Worm (Caenorhabditis elegans) whole organism, L4 larva: Measurements from ENCODE around the gene nhr-19.

Experiments
- Y48G9A.11 ChIP-seq: fragments of 200-800 bp; sonication (Bioruptor generic); IDR thresholded peaks from 2 replicates; pipeline ENCODE4 v1.3.6; 2022; ENCODE audit warnings: missing genetic modification reagents, missing genetic modification characterization, missing compliant biosample characterization
- Y5F2A.4 ChIP-seq: fragments of 200-800 bp; sonication (Bioruptor generic); optimal IDR thresholded peaks from 2 replicates; lab custom pipeline; 2018; ENCODE audit warnings: mild to moderate bottlenecking, missing genetic modification characterization, missing compliant biosample characterization
- ZK546.5 ChIP-seq, 2 experiments: sonication (generic microtip); optimal IDR thresholded peaks; 2 replicates each; lab custom pipeline; 2017; ENCODE audit warnings: missing biosample characterization in 2 of 2, missing genetic modification characterization in 2 of 2
- aha-1 ChIP-seq: fragments of 150-350 bp; peaks from one replicate; lab custom pipeline; 2014; ENCODE audit warnings: missing biosample characterization, missing genetic modification characterization
- aly-2 ChIP-seq: sonication (generic microtip); optimal IDR thresholded peaks from 2 replicates; lab custom pipeline; 2018; ENCODE audit warnings: missing biosample characterization, missing genetic modification characterization
- ama-1 ChIP-seq: fragments of 150-350 bp; optimal IDR thresholded peaks from 2 replicates; lab custom pipeline; 2014; ENCODE audit warnings: inconsistent platforms, mixed read lengths
- arid-1 ChIP-seq: fragments of 200-800 bp; sonication (Bioruptor generic); conservative IDR thresholded peaks from 2 replicates; pipeline ENCODE4 v1.3.6; 2022; ENCODE audit warnings: missing genetic modification reagents, missing genetic modification characterization, missing compliant biosample characterization
- ceh-20 ChIP-seq: fragments of 200-800 bp; sonication (Bioruptor generic); IDR thresholded peaks from 2 replicates; pipeline ENCODE4 v1.3.6; 2022; ENCODE audit warnings: missing genetic modification reagents, missing genetic modification characterization, missing compliant biosample characterization
- ceh-32 ChIP-seq: sonication (generic microtip); optimal IDR thresholded peaks from 2 replicates; lab custom pipeline; 2016; ENCODE audit warnings: mild to moderate bottlenecking, missing genetic modification characterization, missing compliant biosample characterization; ENCODE audit not compliant: poor library complexity
- daf-12 ChIP-seq: fragments of 150-350 bp; optimal IDR thresholded peaks from 2 replicates; lab custom pipeline; 2014; ENCODE audit warnings: missing biosample characterization, missing genetic modification reagents, missing genetic modification characterization
- daf-16 ChIP-seq, 3 experiments: sonication (generic microtip); optimal IDR thresholded peaks; 2 replicates each; lab custom pipeline; 2016 to 2017; ENCODE audit warnings: missing genetic modification characterization in 3 of 3, missing genetic modification reagents in 3 of 3, mild to moderate bottlenecking in 2 of 3, missing compliant biosample characterization in 2 of 3, missing biosample characterization in 1 of 3, moderate library complexity in 1 of 3
- daf-19 ChIP-seq: fragments of 200-800 bp; sonication (Bioruptor generic); conservative IDR thresholded peaks from 2 replicates; pipeline ENCODE4 v1.3.6; 2022; ENCODE audit warnings: missing genetic modification characterization, missing compliant biosample characterization
- dve-1 ChIP-seq: sonication (generic microtip); optimal IDR thresholded peaks from 2 replicates; lab custom pipeline; 2017; ENCODE audit warnings: antibody characterized with exemption, mild to moderate bottlenecking, missing genetic modification characterization, missing compliant biosample characterization; ENCODE audit not compliant: insufficient read depth
- fos-1 ChIP-seq: fragments of 150-350 bp; optimal IDR thresholded peaks from 2 replicates; lab custom pipeline; 2014; ENCODE audit warnings: missing biosample characterization, missing genetic modification characterization
- hif-1 ChIP-seq, 2 experiments: sonication (generic microtip); optimal IDR thresholded peaks; 2 replicates each; lab custom pipeline; 2016 to 2017; ENCODE audit warnings: missing compliant biosample characterization in 2 of 2, missing genetic modification characterization in 2 of 2, missing genetic modification reagents in 2 of 2, missing genotype in 2 of 2, mild to moderate bottlenecking in 1 of 2
- lim-7 ChIP-seq: fragments of 200-800 bp; sonication (Bioruptor generic); IDR thresholded peaks from 2 replicates; pipeline ENCODE4 v1.3.6; 2022; ENCODE audit warnings: missing genetic modification characterization, missing compliant biosample characterization
- lin-15B ChIP-seq: fragments of 150-350 bp; sonication (generic microtip); optimal IDR thresholded peaks from 3 replicates; lab custom pipeline; 2014; ENCODE audit warnings: missing biosample characterization, missing genetic modification characterization
- lin-29 ChIP-seq: fragments of 200-800 bp; sonication (Bioruptor generic); IDR thresholded peaks from 2 replicates; pipeline ENCODE4 v1.3.6; 2022; ENCODE audit warnings: missing genetic modification reagents, missing genetic modification characterization, missing compliant biosample characterization
- lsy-2 ChIP-seq, 2 experiments: fragments of 150-350 bp in 1 of 2; sonication (generic microtip) in 1 of 2; optimal IDR thresholded peaks; 2 replicates each; lab custom pipeline; 2014 to 2017; ENCODE audit warnings: missing biosample characterization in 2 of 2, missing genetic modification characterization in 2 of 2
- madf-5 ChIP-seq, 2 experiments: fragments of 200-800 bp; sonication (Bioruptor generic); IDR thresholded peaks; 2 replicates each; pipeline ENCODE4 v1.3.6; 2022; ENCODE audit warnings: missing compliant biosample characterization in 2 of 2, missing genetic modification characterization in 2 of 2
- mdl-1 ChIP-seq, 2 experiments: fragments of 150-350 bp in 1 of 2; sonication (generic microtip) in 1 of 2; optimal IDR thresholded peaks; 2 replicates each; lab custom pipeline; 2014 to 2017; ENCODE audit warnings: missing biosample characterization in 2 of 2, missing genetic modification characterization in 2 of 2
- mdt-29 ChIP-seq: fragments of 200-800 bp; sonication (Bioruptor generic); IDR thresholded peaks from 2 replicates; pipeline ENCODE4 v1.3.6; 2022; ENCODE audit warnings: missing genetic modification reagents, missing genetic modification characterization, missing compliant biosample characterization
- mep-1 ChIP-seq: fragments of 150-350 bp; sonication (generic microtip); optimal IDR thresholded peaks from 3 replicates; lab custom pipeline; 2014; ENCODE audit warnings: missing biosample characterization, missing genetic modification characterization
- nhr-10 ChIP-seq: fragments of 150-350 bp; optimal IDR thresholded peaks from 2 replicates; lab custom pipeline; 2014; ENCODE audit warnings: missing biosample characterization, missing genetic modification characterization
- nhr-25 ChIP-seq: sonication (generic microtip); optimal IDR thresholded peaks from 2 replicates; lab custom pipeline; 2017; ENCODE audit warnings: missing genetic modification characterization, mild to moderate bottlenecking, missing compliant biosample characterization, antibody characterized with exemption, moderate library complexity, borderline replicate concordance; ENCODE audit not compliant: insufficient read depth
- nhr-41 ChIP-seq: fragments of 200-800 bp; sonication (Bioruptor generic); IDR thresholded peaks from 2 replicates; pipeline ENCODE4 v1.3.6; 2022; ENCODE audit warnings: missing genetic modification reagents, missing genetic modification characterization, missing compliant biosample characterization
- nhr-77 ChIP-seq: fragments of 150-350 bp; optimal IDR thresholded peaks from 2 replicates; lab custom pipeline; 2014; ENCODE audit warnings: missing biosample characterization, missing genetic modification characterization
- rbr-2 ChIP-seq: sonication (generic microtip); optimal IDR thresholded peaks from 2 replicates; lab custom pipeline; 2016; ENCODE audit warnings: missing genotype, missing genetic modification characterization, missing compliant biosample characterization
- skn-1 ChIP-seq: fragments of 150-350 bp; optimal IDR thresholded peaks from 2 replicates; lab custom pipeline; 2014; ENCODE audit warnings: missing biosample characterization, missing genetic modification characterization
- snpc-1.2 ChIP-seq: fragments of 200-800 bp; sonication (Bioruptor generic); IDR thresholded peaks from 2 replicates; pipeline ENCODE4 v1.3.6; 2022; ENCODE audit warnings: missing genetic modification reagents, missing genetic modification characterization, missing compliant biosample characterization
- spr-3 ChIP-seq: fragments of 200-800 bp; sonication (Bioruptor generic); optimal IDR thresholded peaks from 2 replicates; lab custom pipeline; 2018; ENCODE audit warnings: mild to moderate bottlenecking, missing genetic modification characterization, missing compliant biosample characterization
- unc-130 ChIP-seq: sonication (generic microtip); optimal IDR thresholded peaks from 2 replicates; lab custom pipeline; 2016; ENCODE audit warnings: missing genetic modification reagents, missing genetic modification characterization, missing compliant biosample characterization
- unc-62 ChIP-seq, 3 experiments: fragments of 150-350 bp in 1 of 3; sonication (generic microtip); optimal IDR thresholded peaks in 2 of 3; peaks in 1 of 3; 1 replicate in 1 of 3; 2 replicates in 2 of 3; lab custom pipeline; 2014 to 2017; ENCODE audit warnings: missing biosample characterization in 3 of 3, missing genetic modification characterization in 3 of 3, missing genetic modification reagents in 3 of 3, missing genotype in 1 of 3
- zfp-2 ChIP-seq: sonication (generic microtip); optimal IDR thresholded peaks from 2 replicates; lab custom pipeline; 2016; ENCODE audit warnings: mild to moderate bottlenecking, missing genetic modification characterization, missing compliant biosample characterization
- zfp-3 ChIP-seq: fragments of 200-800 bp; sonication (Bioruptor generic); conservative IDR thresholded peaks from 2 replicates; pipeline ENCODE4 v1.3.6; 2022; ENCODE audit warnings: missing genetic modification reagents, missing genetic modification characterization, missing compliant biosample characterization
- ztf-7 ChIP-seq: fragments of 150-350 bp; optimal IDR thresholded peaks from 2 replicates; lab custom pipeline; 2014; ENCODE audit warnings: missing biosample characterization, missing genetic modification characterization

The nhr-19 gene

DNA sequence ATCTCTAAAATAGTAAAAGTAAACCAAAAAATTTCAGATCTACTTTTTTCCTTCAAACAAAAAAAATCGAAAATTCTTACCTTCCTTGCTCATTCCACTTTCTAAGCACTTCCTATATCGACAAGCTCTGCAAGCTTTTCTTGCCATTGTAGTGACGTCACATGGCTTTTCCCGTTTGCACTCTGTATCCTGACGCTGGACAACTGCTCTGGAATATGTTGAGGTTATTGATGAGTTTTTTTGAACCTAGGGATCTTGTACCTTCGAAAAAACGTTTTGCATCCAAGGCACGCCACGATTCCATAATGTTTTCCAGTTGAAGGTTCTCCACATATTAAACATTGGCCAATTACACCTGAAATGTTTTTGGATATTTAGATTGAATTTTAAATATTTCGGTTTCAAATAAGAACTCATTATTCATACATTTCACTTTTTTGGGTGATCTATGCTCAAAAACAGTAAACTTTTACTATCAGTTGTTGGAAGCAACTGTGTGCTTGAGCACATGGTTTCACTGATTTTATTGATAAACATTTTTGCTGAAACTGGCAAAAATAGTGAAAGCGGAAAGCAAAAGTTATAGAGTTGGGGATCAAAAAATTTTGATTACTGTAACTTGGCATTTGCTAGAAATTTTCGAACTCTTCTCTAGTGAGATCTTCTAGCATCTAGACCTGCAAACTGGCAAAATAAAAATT is 5.2 kb downstream of the nhr-19 start (continued):
- TF ChIP-seq aha-1 (tag; lab: Kevin White, UChicago) (no peak), mep-1 (tag; lab: Kevin White, UChicago) (no peak)
- TF ChIP-seq, all 104 proteins: peak for 11

ce11 chrII:9597516-9598047 is 7.7 kb downstream of the nhr-19 start, which contains the start of gene mrpl-53:
mrpl-53 (plus strand) TSS chrII:9597622.
- TF ChIP-seq aha-1 (tag; lab: Kevin White, UChicago) (peak; percentile 92), ztf-7 (tag; lab: Kevin White, UChicago) (no peak), dve-1 (tag; lab: Kevin White, UChicago) (peak; percentile 1), ama-1 (lab: Kevin White, UChicago) (peak; percentile 6), skn-1 (tag; lab: Kevin White, UChicago) (no peak), daf-16 (GFP tag; optimal IDR thresholded peaks at IDR 0.05; lab: Kevin White, UChicago) (peak in 1 of 2 experiments; percentile 8), daf-16 (tag; optimal IDR thresholded peaks at IDR 0.05; lab: Kevin White, UChicago) (no peak), mdl-1 (tag; optimal IDR thresholded peaks at IDR 0.05; lab: Kevin White, UChicago) (no peak), nhr-10 (tag; lab: Kevin White, UChicago) (no peak), zfp-2 (tag; lab: Kevin White, UChicago) (no peak), Y48G9A.11 (no peak), zfp-3 (GFP tag; lab: Robert Waterston, UW) (0 out of 2 replicates have a peak, but pooled peaks have one; percentile 65), arid-1 (GFP tag; lab: Robert Waterston, UW) (0 out of 2 replicates have a peak, but pooled peaks have one; percentile 7), hif-1 (tag; optimal IDR thresholded peaks at IDR 0.05; lab: Kevin White, UChicago) (peak in 1 of 2 experiments; percentile 8)

ce11 chrII:9596401-9596800 is 8.9 kb downstream of the nhr-19 start, which contains the start of gene E02H1.6:
E02H1.6 (plus strand) TSS chrII:9596701.
- TF ChIP-seq Y5F2A.4 (GFP tag; lab: Kevin White, UChicago), result no peak
- no peak for TF ChIP-seq lin-29 (GFP tag; lab: Robert Waterston, UW)
- TF ChIP-seq, all 104 proteins: peak for 0

DNA sequence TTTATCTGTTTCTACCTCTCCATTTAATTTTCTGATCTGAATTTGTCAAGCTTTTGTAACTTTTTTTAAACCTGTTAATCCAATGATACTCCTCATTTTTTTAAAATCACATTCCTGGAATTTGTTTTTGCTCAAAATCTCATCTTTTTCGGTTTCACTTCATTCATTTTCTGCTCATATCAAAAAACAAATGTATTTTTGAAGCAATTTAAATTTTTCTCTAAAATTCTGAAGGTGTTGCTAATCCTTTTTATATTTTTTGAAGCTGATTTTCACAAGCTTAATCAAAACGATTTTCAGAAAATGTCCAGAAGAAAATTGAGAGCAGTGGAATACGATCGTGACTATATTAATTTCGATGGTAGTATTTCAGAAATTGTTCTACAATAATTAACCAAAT is 10.4 kb downstream of the nhr-19 start, which contains the start of gene E02H1.5:
Gene E02H1.5, plus strand, starts transcription at position 301 of the 400 bp plus-strand sequence.
- TF ChIP-seq rbr-2 (tag; lab: Kevin White, UChicago) (no peak), ZK546.5 (tag; optimal IDR thresholded peaks at IDR 0.05; lab: Kevin White, UChicago) (no peak), lin-15B (tag; lab: Kevin White, UChicago) (no peak), ceh-32 (tag; lab: Kevin White, UChicago) (no peak), mdt-29 (GFP tag; lab: Robert Waterston, UW) (no peak)

ce11 chrII:9592737-9593136 is 12.6 kb downstream of the nhr-19 start, which contains the start of gene parp-2:
parp-2 (plus strand) TSS chrII:9593037.
- TF ChIP-seq lsy-2 (tag; optimal IDR thresholded peaks at IDR 0.05; lab: Kevin White, UChicago), result no peak
- no peak for TF ChIP-seq arid-1 (GFP tag; lab: Robert Waterston, UW)
- no peak for TF ChIP-seq daf-12 (tag; lab: Kevin White, UChicago)
- TF ChIP-seq daf-19, result no peak
- TF ChIP-seq madf-5 (GFP tag; IDR thresholded peaks at IDR 0.05; lab: Robert Waterston, UW), result no peak
- no peak for TF ChIP-seq nhr-77 (tag; lab: Kevin White, UChicago)
- TF ChIP-seq, all 104 proteins: peak for 0

DNA sequence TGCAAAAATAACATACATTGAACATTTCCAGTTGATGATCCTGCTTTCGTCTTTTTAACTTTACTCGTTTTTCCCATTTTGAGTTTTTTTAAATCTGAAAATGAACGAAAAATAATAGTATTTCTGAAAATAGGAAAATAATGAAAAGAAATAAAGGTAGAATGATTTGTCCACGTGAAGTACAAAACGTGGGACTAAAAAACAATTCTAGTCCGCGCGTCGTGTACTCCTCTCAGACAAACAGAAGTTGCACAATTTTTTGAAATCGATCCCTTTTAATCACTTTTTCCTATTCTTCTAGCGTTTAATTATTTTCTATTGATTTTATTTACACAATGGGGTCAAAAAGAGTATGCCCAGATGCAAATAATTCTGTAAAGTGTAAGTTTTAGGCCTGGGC is 14.3 kb downstream of the nhr-19 start, which contains the start of the genes E02H1.1 and tag-124:
Gene E02H1.1, minus strand, starts transcription at position 94 of the 400 bp plus-strand sequence.
Gene tag-124, plus strand, starts transcription at position 222 of the 400 bp plus-strand sequence.
- no peak for TF ChIP-seq snpc-1.2 (GFP tag; lab: Robert Waterston, UW)
- no peak for TF ChIP-seq nhr-41
- TF ChIP-seq lim-7 (GFP tag; lab: Robert Waterston, UW), result no peak
- TF ChIP-seq mdl-1 (tag; optimal IDR thresholded peaks at IDR 0.05; lab: Kevin White, UChicago), result no peak
- no peak for TF ChIP-seq aly-2 (tag; lab: Kevin White, UChicago)
- peak in 1 of 2 experiments; percentile 90 for TF ChIP-seq hif-1 (tag; optimal IDR thresholded peaks at IDR 0.05; lab: Kevin White, UChicago)
- peak in 1 of 2 experiments; percentile 11 for TF ChIP-seq daf-16 (GFP tag; optimal IDR thresholded peaks at IDR 0.05; lab: Kevin White, UChicago)
- peak; percentile 23 for TF ChIP-seq daf-16 (tag; optimal IDR thresholded peaks at IDR 0.05; lab: Kevin White, UChicago)
- no peak for TF ChIP-seq unc-62 (GFP tag; optimal IDR thresholded peaks at IDR 0.05 in 1 of 2; lab: Kevin White, UChicago)
- TF ChIP-seq unc-62 (tag; optimal IDR thresholded peaks at IDR 0.05; lab: Kevin White, UChicago), result no peak
- peak; percentile 49; the same call in 1 of the 2 replicates for TF ChIP-seq ceh-20 (GFP tag; lab: Robert Waterston, UW)
- peak; percentile 66 for TF ChIP-seq dve-1 (tag; lab: Kevin White, UChicago)
- TF ChIP-seq nhr-25 (tag; lab: Kevin White, UChicago), result no peak
- TF ChIP-seq Y5F2A.4 (GFP tag; lab: Kevin White, UChicago), result no peak
- no peak for TF ChIP-seq spr-3 (GFP tag; lab: Kevin White, UChicago)
- no peak for TF ChIP-seq fos-1 (tag; lab: Kevin White, UChicago)
- peak; percentile 84 for TF ChIP-seq unc-130
